Worm (Caenorhabditis elegans) whole organism, young adult: Measurements from ENCODE around the gene C29F7.3.
A peak's percentile ranks its signal among the peaks of the same experiment; 100 is the strongest.

Source experiments
- B0035.1 ChIP-seq: sonication (generic microtip); optimal IDR thresholded peaks from 2 replicates; lab custom pipeline; 2016; ENCODE audit warnings: missing genetic modification characterization, mild to moderate bottlenecking, missing compliant biosample characterization, missing genotype, missing genetic modification reagents
- B0261.1 ChIP-seq: sonication (generic microtip); optimal IDR thresholded peaks from 2 replicates; lab custom pipeline; 2016; ENCODE audit warnings: mild to moderate bottlenecking, missing genetic modification characterization, moderate library complexity, missing compliant biosample characterization
- B0336.3 ChIP-seq: fragments of 200-800 bp; sonication (Bioruptor generic); IDR thresholded peaks from 2 replicates; pipeline ENCODE4 v1.3.6; 2022; ENCODE audit warnings: missing genetic modification characterization, missing compliant biosample characterization
- C06A6.2 ChIP-seq: fragments of 200-800 bp; sonication (Bioruptor generic); conservative IDR thresholded peaks from 2 replicates; pipeline ENCODE4 v1.3.6; 2022; ENCODE audit warnings: missing genetic modification characterization, missing compliant biosample characterization
- C17E4.6 ChIP-seq: fragments of 200-800 bp; sonication (Bioruptor generic); IDR thresholded peaks from 2 replicates; pipeline ENCODE4 v1.3.6; 2022; ENCODE audit warnings: missing genetic modification reagents, missing genetic modification characterization, missing compliant biosample characterization
- F23B12.7 ChIP-seq: sonication (generic microtip); optimal IDR thresholded peaks from 2 replicates; lab custom pipeline; 2017; ENCODE audit warnings: missing genetic modification characterization, mild to moderate bottlenecking, missing compliant biosample characterization, antibody characterized with exemption, moderate library complexity; ENCODE audit not compliant: insufficient read depth
- F39B2.1 ChIP-seq: fragments of 200-800 bp; sonication (Bioruptor generic); IDR thresholded peaks from 2 replicates; pipeline ENCODE4 v1.3.6; 2022; ENCODE audit warnings: missing genetic modification reagents, missing genetic modification characterization, missing compliant biosample characterization
- F49E8.2 ChIP-seq: sonication (generic microtip); optimal IDR thresholded peaks from 3 replicates; lab custom pipeline; 2017; ENCODE audit warnings: missing genetic modification characterization, mild to moderate bottlenecking, missing compliant biosample characterization, antibody characterized with exemption, moderate library complexity; ENCODE audit not compliant: insufficient read depth
- F57C9.4 ChIP-seq: sonication (generic microtip); optimal IDR thresholded peaks from 2 replicates; lab custom pipeline; 2017; ENCODE audit warnings: mild to moderate bottlenecking, missing genetic modification characterization, missing compliant biosample characterization
- K11D2.4 ChIP-seq: fragments of 200-800 bp; sonication (Bioruptor generic); IDR thresholded peaks from 2 replicates; pipeline ENCODE4 v1.3.6; 2022; ENCODE audit warnings: missing genetic modification reagents, missing genetic modification characterization, missing compliant biosample characterization
- T07F8.4 ChIP-seq: sonication (generic microtip); optimal IDR thresholded peaks from 2 replicates; lab custom pipeline; 2016; ENCODE audit warnings: mild to moderate bottlenecking, missing genetic modification characterization, moderate library complexity, missing compliant biosample characterization
- Y56A3A.18 ChIP-seq: fragments of 200-800 bp; sonication (Bioruptor generic); IDR thresholded peaks from 2 replicates; pipeline ENCODE4 v1.3.6; 2022; ENCODE audit warnings: missing genetic modification reagents, missing genetic modification characterization, missing compliant biosample characterization
- aptf-3 ChIP-seq: fragments of 200-800 bp; sonication (Bioruptor generic); IDR thresholded peaks from 2 replicates; pipeline ENCODE4 v1.3.6; 2022; ENCODE audit warnings: missing genetic modification characterization, missing compliant biosample characterization
- atf-7 ChIP-seq: sonication (generic microtip); optimal IDR thresholded peaks from 2 replicates; lab custom pipeline; 2017; ENCODE audit warnings: mild to moderate bottlenecking, missing genetic modification characterization, missing compliant biosample characterization
- attf-3 ChIP-seq: fragments of 200-800 bp; sonication (Bioruptor generic); conservative IDR thresholded peaks from 2 replicates; pipeline ENCODE4 v1.3.6; 2022; ENCODE audit warnings: missing genetic modification reagents, missing genetic modification characterization, missing compliant biosample characterization
- cebp-1 ChIP-seq, 2 experiments: fragments of 200-800 bp in 1 of 2; sonication (Bioruptor generic) in 1 of 2; sonication (generic microtip) in 1 of 2; IDR thresholded peaks in 1 of 2; optimal IDR thresholded peaks in 1 of 2; 2 replicates each; pipeline versions ENCODE4 v1.3.6 to Lab custom; 2017 to 2022; ENCODE audit warnings: missing compliant biosample characterization in 2 of 2, missing genetic modification characterization in 2 of 2, mild to moderate bottlenecking in 1 of 2, missing genetic modification reagents in 1 of 2, moderate library complexity in 1 of 2
- die-1 ChIP-seq: sonication (generic microtip); optimal IDR thresholded peaks from 2 replicates; lab custom pipeline; 2016; ENCODE audit warnings: missing genotype, mild to moderate bottlenecking, missing genetic modification characterization, missing compliant biosample characterization
- dox-1 ChIP-seq: fragments of 200-800 bp; sonication (Bioruptor generic); IDR thresholded peaks from 2 replicates; pipeline ENCODE4 v1.3.6; 2022; ENCODE audit warnings: missing genetic modification reagents, missing genetic modification characterization, missing compliant biosample characterization
- dpff-1 ChIP-seq: sonication (generic microtip); optimal IDR thresholded peaks from 2 replicates; lab custom pipeline; 2017; ENCODE audit warnings: mild to moderate bottlenecking, missing genetic modification characterization, missing compliant biosample characterization
- efl-1 ChIP-seq: fragments of 150-350 bp; optimal IDR thresholded peaks from 2 replicates; lab custom pipeline; 2014; ENCODE audit warnings: missing biosample characterization, missing genetic modification reagents, missing genetic modification characterization
- egl-44 ChIP-seq: fragments of 200-800 bp; sonication (Bioruptor generic); IDR thresholded peaks from 2 replicates; pipeline ENCODE4 v1.3.6; 2022; ENCODE audit warnings: missing genetic modification reagents, missing genetic modification characterization, missing compliant biosample characterization
- gei-17 ChIP-seq: fragments of 200-800 bp; sonication (Bioruptor generic); optimal IDR thresholded peaks from 2 replicates; lab custom pipeline; 2018; ENCODE audit warnings: mild to moderate bottlenecking, missing genetic modification characterization, missing compliant biosample characterization
- him-1 ChIP-seq: sonication (generic microtip); optimal IDR thresholded peaks from 2 replicates; lab custom pipeline; 2016; ENCODE audit warnings: missing genotype, missing genetic modification reagents, missing genetic modification characterization, missing compliant biosample characterization
- hmg-1.2 ChIP-seq: fragments of 200-800 bp; sonication (Bioruptor generic); IDR thresholded peaks from 2 replicates; pipeline ENCODE4 v1.3.6; 2022; ENCODE audit warnings: missing genetic modification reagents, missing genetic modification characterization, missing compliant biosample characterization
- hsf-1 ChIP-seq: fragments of 200-800 bp; sonication (Bioruptor generic); IDR thresholded peaks from 2 replicates; pipeline ENCODE4 v1.3.6; 2022; ENCODE audit warnings: missing genetic modification reagents, missing genetic modification characterization, missing compliant biosample characterization
- lag-1 ChIP-seq: fragments of 200-800 bp; sonication (Bioruptor generic); IDR thresholded peaks from 2 replicates; pipeline ENCODE4 v1.3.6; 2022; ENCODE audit warnings: missing genetic modification reagents, missing genetic modification characterization, missing compliant biosample characterization
- let-526 ChIP-seq: fragments of 200-800 bp; sonication (Bioruptor generic); IDR thresholded peaks from 2 replicates; pipeline ENCODE4 v1.3.6; 2022; ENCODE audit warnings: missing genetic modification reagents, missing genetic modification characterization, missing compliant biosample characterization
- lin-26 ChIP-seq: fragments of 200-800 bp; sonication (Bioruptor generic); IDR thresholded peaks from 2 replicates; pipeline ENCODE4 v1.3.6; 2022; ENCODE audit warnings: missing genetic modification reagents, missing genetic modification characterization, missing compliant biosample characterization
- lin-35 ChIP-seq, 3 experiments: fragments of 150-350 bp in 2 of 3; sonication (generic microtip) in 1 of 3; optimal IDR thresholded peaks; 2 replicates each; lab custom pipeline; 2014 to 2018; ENCODE audit warnings: missing biosample characterization in 3 of 3, missing genetic modification characterization in 3 of 3, missing genetic modification reagents in 3 of 3
- lin-40 ChIP-seq: sonication (generic microtip); optimal IDR thresholded peaks from 2 replicates; lab custom pipeline; 2016; ENCODE audit warnings: missing genetic modification characterization, mild to moderate bottlenecking, missing compliant biosample characterization, missing genotype, missing genetic modification reagents
- lin-54 ChIP-seq: fragments of 200-800 bp; sonication (Bioruptor generic); optimal IDR thresholded peaks from 2 replicates; lab custom pipeline; 2018; ENCODE audit warnings: mild to moderate bottlenecking, missing genetic modification characterization, missing compliant biosample characterization
- madf-10 ChIP-seq: sonication (generic microtip); optimal IDR thresholded peaks from 2 replicates; lab custom pipeline; 2016; ENCODE audit warnings: mild to moderate bottlenecking, missing genetic modification characterization, missing compliant biosample characterization
- nfya-2 ChIP-seq: fragments of 200-800 bp; sonication (Bioruptor generic); IDR thresholded peaks from 2 replicates; pipeline ENCODE4 v1.3.6; 2022; ENCODE audit warnings: missing genetic modification reagents, missing genetic modification characterization, missing compliant biosample characterization
- pbrm-1 ChIP-seq: fragments of 200-800 bp; sonication (Bioruptor generic); IDR thresholded peaks from 2 replicates; pipeline ENCODE4 v1.3.6; 2022; ENCODE audit warnings: missing genetic modification reagents, missing genetic modification characterization, missing compliant biosample characterization
- repo-1 ChIP-seq: sonication (generic microtip); optimal IDR thresholded peaks from 2 replicates; lab custom pipeline; 2017; ENCODE audit warnings: mild to moderate bottlenecking, missing genetic modification characterization, missing compliant biosample characterization
- rpc-1 ChIP-seq, 2 experiments: fragments of 150-350 bp in 1 of 2; sonication (generic microtip) in 1 of 2; optimal IDR thresholded peaks; 2 replicates each; lab custom pipeline; 2014 to 2018; ENCODE audit warnings: missing biosample characterization in 1 of 2, missing genetic modification characterization in 1 of 2, missing genetic modification reagents in 1 of 2, missing genotype in 1 of 2
- snpc-1.3 ChIP-seq: sonication (generic microtip); optimal IDR thresholded peaks from 2 replicates; lab custom pipeline; 2017; ENCODE audit warnings: missing genetic modification characterization, mild to moderate bottlenecking, missing compliant biosample characterization, antibody characterized with exemption, moderate library complexity, missing genotype, missing genetic modification reagents; ENCODE audit not compliant: insufficient read depth
- snpc-4 ChIP-seq, 5 experiments: fragments of 150-350 bp in 1 of 5; sonication (generic microtip) in 4 of 5; optimal IDR thresholded peaks; 2 replicates each; lab custom pipeline; 2014 to 2018; ENCODE audit warnings: missing genetic modification characterization in 5 of 5, missing biosample characterization in 3 of 5, antibody characterized with exemption in 2 of 5, mild to moderate bottlenecking in 2 of 5, missing compliant biosample characterization in 2 of 5, missing genotype in 2 of 5, moderate library complexity in 2 of 5, missing genetic modification reagents in 1 of 5
- somi-1 ChIP-seq: fragments of 200-800 bp; sonication (Bioruptor generic); optimal IDR thresholded peaks from 2 replicates; lab custom pipeline; 2018; ENCODE audit warnings: mild to moderate bottlenecking, missing genetic modification characterization, missing compliant biosample characterization
- sptf-2 ChIP-seq: fragments of 200-800 bp; sonication (Bioruptor generic); optimal IDR thresholded peaks from 2 replicates; lab custom pipeline; 2018; ENCODE audit warnings: mild to moderate bottlenecking, missing genetic modification characterization, missing compliant biosample characterization
- tbp1 ChIP-seq: fragments of 200-800 bp; sonication (Bioruptor generic); optimal IDR thresholded peaks from 2 replicates; lab custom pipeline; 2018; ENCODE audit warnings: mild to moderate bottlenecking, missing genetic modification characterization, missing compliant biosample characterization
- tbx-9 ChIP-seq: sonication (generic microtip); optimal IDR thresholded peaks from 2 replicates; lab custom pipeline; 2016; ENCODE audit warnings: borderline replicate concordance, missing genetic modification characterization, inconsistent platforms, missing compliant biosample characterization
- zim-3 ChIP-seq: sonication (generic microtip); optimal IDR thresholded peaks from 2 replicates; lab custom pipeline; 2017; ENCODE audit warnings: mild to moderate bottlenecking, missing genetic modification characterization, moderate library complexity, missing compliant biosample characterization
- ztf-18 ChIP-seq: sonication (generic microtip); optimal IDR thresholded peaks from 2 replicates; lab custom pipeline; 2016; ENCODE audit warnings: missing genotype, mild to moderate bottlenecking, missing genetic modification characterization, missing compliant biosample characterization
- ztf-26 ChIP-seq: sonication (generic microtip); optimal IDR thresholded peaks from 2 replicates; lab custom pipeline; 2017; ENCODE audit warnings: missing genetic modification characterization, missing compliant biosample characterization
- ztf-3 ChIP-seq: fragments of 200-800 bp; sonication (Bioruptor generic); optimal IDR thresholded peaks from 2 replicates; lab custom pipeline; 2018; ENCODE audit warnings: mild to moderate bottlenecking, missing genetic modification characterization, missing compliant biosample characterization

The C29F7.3 gene

DNA sequence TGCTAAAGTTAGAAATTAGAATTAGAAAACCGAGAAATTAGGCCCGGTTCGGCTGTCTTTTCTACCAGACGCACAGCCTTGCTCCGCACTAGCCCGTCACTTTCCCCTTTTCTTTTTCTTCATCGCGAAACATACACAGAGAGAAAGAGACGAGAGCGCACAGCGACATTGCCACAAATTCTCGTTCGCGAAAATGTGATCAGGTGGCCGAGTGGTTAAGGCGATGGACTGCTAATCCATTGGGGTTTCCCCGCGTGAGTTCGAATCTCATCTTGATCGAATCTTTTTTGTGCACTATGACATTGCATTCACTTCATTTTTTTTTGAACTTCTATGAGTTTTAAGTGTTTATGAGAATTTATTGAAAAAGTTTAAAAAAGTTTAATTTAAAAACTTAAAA lies 22.7 kb upstream of the C29F7.3 start (continued):
- TF ChIP-seq F57C9.4 (tag; lab: Kevin White, UChicago) (no peak), die-1 (tag; lab: Kevin White, UChicago) (peak; percentile 79), lin-35 (GFP tag; optimal IDR thresholded peaks at IDR 0.05; lab: Kevin White, UChicago) (peak in 1 of 3 experiments; percentile 42), somi-1 (GFP tag; lab: Kevin White, UChicago) (no peak), nfya-2 (no peak), dox-1 (GFP tag; lab: Robert Waterston, UW) (peak; percentile 90), sptf-2 (GFP tag; lab: Kevin White, UChicago) (peak; percentile 6), F49E8.2 (tag; lab: Kevin White, UChicago) (no peak), let-526 (GFP tag; lab: Robert Waterston, UW) (no peak), K11D2.4 (GFP tag; lab: Robert Waterston, UW) (peak; percentile 60), attf-3 (GFP tag; lab: Robert Waterston, UW) (peak; percentile 48), B0035.1 (no peak), lin-26 (GFP tag; lab: Robert Waterston, UW) (peak; percentile 84), tbp1 (GFP tag; lab: Kevin White, UChicago) (peak; percentile 92), rpc-1 (optimal IDR thresholded peaks at IDR 0.05; lab: Kevin White, UChicago) (peak; percentile 62), rpc-1 (tag; optimal IDR thresholded peaks at IDR 0.05; lab: Kevin White, UChicago) (peak; percentile 79), dpff-1 (tag; lab: Kevin White, UChicago) (no peak), Y56A3A.18 (GFP tag; lab: Robert Waterston, UW) (peak; percentile 75; the same call in 1 of the 2 replicates), ztf-26 (tag; lab: Kevin White, UChicago) (no peak), madf-10 (tag; lab: Kevin White, UChicago) (peak; percentile 43), egl-44 (peak; percentile 54; the same call in 1 of the 2 replicates), lag-1 (GFP tag; lab: Robert Waterston, UW) (no peak), gei-17 (peak; percentile 75), C06A6.2 (GFP tag; lab: Robert Waterston, UW) (0 out of 2 replicates have a peak, but pooled peaks have one; percentile 34), pbrm-1 (GFP tag; lab: Robert Waterston, UW) (peak; percentile 84), zim-3 (tag; lab: Kevin White, UChicago) (peak; percentile 13), T07F8.4 (peak; percentile 38), B0336.3 (GFP tag; lab: Robert Waterston, UW) (peak; percentile 48; the same call in 1 of the 2 replicates), lin-40 (tag; lab: Kevin White, UChicago) (peak; percentile 68), repo-1 (tag; lab: Kevin White, UChicago) (no peak), F39B2.1 (no peak), him-1 (tag; lab: Kevin White, UChicago) (peak; percentile 79), ztf-3 (no peak), F23B12.7 (tag; lab: Kevin White, UChicago) (peak; percentile 60), atf-7 (tag; lab: Kevin White, UChicago) (no peak), hsf-1 (GFP tag; lab: Robert Waterston, UW) (no peak), efl-1 (GFP tag; lab: Kevin White, UChicago) (no peak), ztf-18 (tag; lab: Kevin White, UChicago) (peak; percentile 14), cebp-1 (GFP tag; IDR thresholded peaks at IDR 0.05; lab: Robert Waterston, UW) (0 out of 2 replicates have a peak, but pooled peaks have one; percentile 9), cebp-1 (tag; optimal IDR thresholded peaks at IDR 0.05; lab: Kevin White, UChicago) (no peak), B0261.1 (tag; lab: Kevin White, UChicago) (peak; percentile 89), aptf-3 (GFP tag; lab: Robert Waterston, UW) (no peak), lin-54 (GFP tag; lab: Kevin White, UChicago) (peak; percentile 34), snpc-4 (GFP tag; optimal IDR thresholded peaks at IDR 0.05; lab: Kevin White, UChicago) (peak; percentile 9), snpc-4 (tag; optimal IDR thresholded peaks at IDR 0.05; lab: Kevin White, UChicago) (peak in 3 of 4 experiments; percentile 31 to 65 (median 41)), C17E4.6 (GFP tag; lab: Robert Waterston, UW) (no peak), tbx-9 (tag; lab: Kevin White, UChicago) (no peak), hmg-1.2 (GFP tag; lab: Robert Waterston, UW) (peak; percentile 78), snpc-1.3 (peak; percentile 53)
